Worm (Caenorhabditis elegans): Measurements from ENCODE around the gene Y57A10A.2.
A peak's percentile ranks its signal among the peaks of the same experiment; 100 is the strongest.
"Not testable (repeated sequence)": the region's sequence is repeated elsewhere in the genome, so short reads cannot be mapped to it uniquely, and the experiment has no call there.

Gene Y57A10A.2

ce11 chrII:12108843-12109242, 38.6 kb upstream of the Y57A10A.2 start:
- TF ChIP-seq ceh-34 (tag; optimal IDR thresholded peaks at IDR 0.05) (no peak), nfya-1 (tag; optimal IDR thresholded peaks at IDR 0.05) (peak; percentile 97)

ce11 chrII:12110997-12111396, 36.4 kb upstream of the Y57A10A.2 start:
- TF ChIP-seq unc-55 (GFP tag; optimal IDR thresholded peaks at IDR 0.05) (no peak), hlh-6 (tag; optimal IDR thresholded peaks at IDR 0.05) (peak; percentile 18)

- 0 out of 2 replicates have a peak, but pooled peaks have one; percentile 4 for TF ChIP-seq unc-3 (GFP tag; conservative IDR thresholded peaks at IDR 0.05)
- not testable (repeated sequence) for TF ChIP-seq unc-3 (tag; optimal IDR thresholded peaks at IDR 0.05)
These were observed 24.7 kb upstream of the Y57A10A.2 start for ce11 chrII:12122694-12123093.

- TF ChIP-seq nfya-1 (tag; optimal IDR thresholded peaks at IDR 0.05) (peak; percentile 91), elt-2 (tag; optimal IDR thresholded peaks at IDR 0.05) (no peak)
These were observed 17.0 kb upstream of the Y57A10A.2 start for ce11 chrII:12130393-12130792.

ce11 chrII:12130868-12131267, 16.6 kb upstream of the Y57A10A.2 start, which contains the start of gene set-24:
Gene set-24, minus strand, starts transcription at chrII:12130968.
- TF ChIP-seq sdc-2 (tag; optimal IDR thresholded peaks at IDR 0.05), result no peak
- no peak for TF ChIP-seq ceh-18 (tag; optimal IDR thresholded peaks at IDR 0.05)
- TF ChIP-seq ceh-19 (GFP tag; optimal IDR thresholded peaks at IDR 0.05), result no peak
- TF ChIP-seq C38D4.7 (GFP tag; optimal IDR thresholded peaks at IDR 0.05), result no peak
- no peak for TF ChIP-seq tbx-7 (tag; optimal IDR thresholded peaks at IDR 0.05)
- no peak for TF ChIP-seq T23F11.4 (GFP tag; optimal IDR thresholded peaks at IDR 0.05)
- no peak for TF ChIP-seq Y22D7AL.16 (tag; optimal IDR thresholded peaks at IDR 0.05)
- TF ChIP-seq ets-4 (tag; optimal IDR thresholded peaks at IDR 0.05), result no peak
- TF ChIP-seq ceh-45 (GFP tag; IDR thresholded peaks at IDR 0.05), result no peak
- TF ChIP-seq ceh-30 (tag; optimal IDR thresholded peaks at IDR 0.05), result no peak
- no peak for TF ChIP-seq eyg-1 (tag; optimal IDR thresholded peaks at IDR 0.05)
- TF ChIP-seq fkh-10 (GFP tag; optimal IDR thresholded peaks at IDR 0.05), result no peak
- TF ChIP-seq ceh-2 (tag; optimal IDR thresholded peaks at IDR 0.05), result no peak
- TF ChIP-seq ttx-3 (tag; optimal IDR thresholded peaks at IDR 0.05), result no peak

- TF ChIP-seq syd-9 (tag; optimal IDR thresholded peaks at IDR 0.05) (no peak), ceh-18 (tag; optimal IDR thresholded peaks at IDR 0.05) (no peak), npax-4 (tag; optimal IDR thresholded peaks at IDR 0.05) (no peak), sox-2 (GFP tag; IDR thresholded peaks at IDR 0.05) (no peak), unc-55 (GFP tag; optimal IDR thresholded peaks at IDR 0.05) (no peak), hlh-6 (tag; optimal IDR thresholded peaks at IDR 0.05) (no peak), ceh-9 (tag; optimal IDR thresholded peaks at IDR 0.05) (no peak), fax-1 (tag; optimal IDR thresholded peaks at IDR 0.05) (no peak), dve-1 (tag; optimal IDR thresholded peaks at IDR 0.05) (no peak), pha-4 (tag; optimal IDR thresholded peaks at IDR 0.05) (no peak), ama-1 (optimal IDR thresholded peaks at IDR 0.05) (no peak), hlh-13 (GFP tag; optimal IDR thresholded peaks at IDR 0.05) (no peak), rnt-1 (tag; optimal IDR thresholded peaks at IDR 0.05) (no peak), ztf-16 (tag; optimal IDR thresholded peaks at IDR 0.05) (no peak), fkh-10 (GFP tag; optimal IDR thresholded peaks at IDR 0.05) (no peak), C08G9.2 (tag; optimal IDR thresholded peaks at IDR 0.05) (no peak), tbx-2 (tag; optimal IDR thresholded peaks at IDR 0.05) (no peak)
These were observed 9.4 kb upstream of the Y57A10A.2 start for ce11 chrII:12137983-12138382.
